Worm (Caenorhabditis elegans) whole organism, late embryonic: ENCODE data around the gene ref-1.

Source experiments
- C08G9.2 ChIP-seq: sonication (generic microtip); optimal IDR thresholded peaks from 2 replicates; lab custom pipeline; 2016; ENCODE audit warnings: mild to moderate bottlenecking, missing genetic modification characterization, moderate library complexity, missing compliant biosample characterization
- F13H6.1 ChIP-seq: sonication (generic microtip); optimal IDR thresholded peaks from 2 replicates; lab custom pipeline; 2016; ENCODE audit warnings: missing genetic modification characterization, missing compliant biosample characterization
- ceh-45 ChIP-seq: fragments of 200-800 bp; sonication (Bioruptor generic); IDR thresholded peaks from 2 replicates; pipeline ENCODE4 v1.3.6; 2022; ENCODE audit warnings: missing genetic modification reagents, missing genetic modification characterization, missing compliant biosample characterization
- nhr-11 ChIP-seq: fragments of 150-350 bp; optimal IDR thresholded peaks from 2 replicates; lab custom pipeline; 2014; ENCODE audit warnings: missing biosample characterization, missing genetic modification characterization
- npax-4 ChIP-seq: sonication (generic microtip); optimal IDR thresholded peaks from 2 replicates; lab custom pipeline; 2016; ENCODE audit warnings: missing genetic modification characterization, missing compliant biosample characterization
- pha-4 ChIP-seq: fragments of 150-350 bp; optimal IDR thresholded peaks from 2 replicates; lab custom pipeline; 2018; ENCODE audit warnings: missing biosample characterization, missing genetic modification reagents, missing genetic modification characterization

ce11 chrII:10202275-10202674 is 16.0 kb upstream of the ref-1 start:
- TF ChIP-seq npax-4 (tag; lab: Kevin White, UChicago) (no peak), ceh-45 (GFP tag; lab: Robert Waterston, UW) (no peak), pha-4 (no peak), nhr-11 (no peak), C08G9.2 (tag; lab: Kevin White, UChicago) (no peak), F13H6.1 (no peak)
